Worm (Caenorhabditis elegans) whole organism, L1 larva: ENCODE results near the gene F38B7.10.

Experiments
- C04F5.9 ChIP-seq: sonication (generic microtip); optimal IDR thresholded peaks from 2 replicates; lab custom pipeline; 2016; ENCODE audit warnings: missing genetic modification characterization, missing compliant biosample characterization
- C16A3.4 ChIP-seq: fragments of 150-350 bp; optimal IDR thresholded peaks from 2 replicates; lab custom pipeline; 2014; ENCODE audit warnings: missing biosample characterization, missing genetic modification characterization
- Y116A8C.19 ChIP-seq: sonication (generic microtip); optimal IDR thresholded peaks from 2 replicates; lab custom pipeline; 2016; ENCODE audit warnings: missing compliant biosample characterization, missing genetic modification characterization, borderline replicate concordance
- aly-2 ChIP-seq: fragments of 150-350 bp; optimal IDR thresholded peaks from 2 replicates; lab custom pipeline; 2014; ENCODE audit warnings: missing biosample characterization, missing genetic modification characterization
- ama-1 ChIP-seq: fragments of 150-350 bp; optimal IDR thresholded peaks from 2 replicates; lab custom pipeline; 2014
- blmp-1 ChIP-seq: fragments of 150-350 bp; optimal IDR thresholded peaks from 2 replicates; lab custom pipeline; 2014; ENCODE audit warnings: missing biosample characterization, missing genetic modification characterization
- ceh-82 ChIP-seq, 3 experiments: fragments of 150-350 bp in 1 of 3; sonication (generic microtip) in 2 of 3; optimal IDR thresholded peaks; 2 replicates each; lab custom pipeline; 2014 to 2017; ENCODE audit warnings: missing biosample characterization in 3 of 3, missing genetic modification characterization in 3 of 3
- ceh-88 ChIP-seq: fragments of 200-800 bp; sonication (Bioruptor generic); IDR thresholded peaks from 2 replicates; pipeline ENCODE4 v1.3.6; 2022; ENCODE audit warnings: missing genetic modification characterization, missing compliant biosample characterization
- dpl-1 ChIP-seq, 3 experiments: fragments of 150-350 bp in 2 of 3; sonication (generic microtip) in 1 of 3; optimal IDR thresholded peaks; 2 replicates each; lab custom pipeline; 2014 to 2017; ENCODE audit warnings: missing biosample characterization in 3 of 3, missing genetic modification characterization in 3 of 3, missing genetic modification reagents in 3 of 3
- dsc-1 ChIP-seq: sonication (generic microtip); optimal IDR thresholded peaks from 2 replicates; lab custom pipeline; 2016; ENCODE audit warnings: mild to moderate bottlenecking, missing genetic modification characterization, missing compliant biosample characterization
- efl-1 ChIP-seq, 4 experiments: fragments of 150-350 bp; optimal IDR thresholded peaks in 3 of 4; peaks in 1 of 4; 1 replicate in 1 of 4; 2 replicates in 3 of 4; lab custom pipeline; 2014; ENCODE audit warnings: missing biosample characterization in 2 of 4, missing genetic modification characterization in 2 of 4, missing genetic modification reagents in 2 of 4
- elt-2 ChIP-seq: sonication (generic microtip); optimal IDR thresholded peaks from 2 replicates; lab custom pipeline; 2016; ENCODE audit warnings: missing genetic modification characterization, mild to moderate bottlenecking, inconsistent platforms, missing compliant biosample characterization, missing genetic modification reagents
- fkh-4 ChIP-seq: sonication (generic microtip); optimal IDR thresholded peaks from 2 replicates; lab custom pipeline; 2016; ENCODE audit warnings: missing compliant biosample characterization, missing genetic modification characterization, borderline replicate concordance
- irx-1 ChIP-seq: sonication (generic microtip); optimal IDR thresholded peaks from 2 replicates; lab custom pipeline; 2016; ENCODE audit warnings: missing genetic modification characterization, missing compliant biosample characterization
- jun-1 ChIP-seq: fragments of 150-350 bp; optimal IDR thresholded peaks from 2 replicates; lab custom pipeline; 2014; ENCODE audit warnings: missing biosample characterization, missing genetic modification reagents, missing genetic modification characterization
- lin-14 ChIP-seq: fragments of 200-800 bp; sonication (Bioruptor generic); optimal IDR thresholded peaks from 2 replicates; lab custom pipeline; 2018; ENCODE audit warnings: mild to moderate bottlenecking, missing genetic modification characterization, moderate library complexity, missing compliant biosample characterization
- lin-35 ChIP-seq, 2 experiments: fragments of 150-350 bp; optimal IDR thresholded peaks; 2 replicates each; lab custom pipeline; 2014; ENCODE audit warnings: missing biosample characterization in 2 of 2, missing genetic modification characterization in 2 of 2, missing genetic modification reagents in 2 of 2
- lin-39 ChIP-seq: fragments of 150-350 bp; optimal IDR thresholded peaks from 2 replicates; lab custom pipeline; 2014; ENCODE audit warnings: missing biosample characterization, missing genetic modification reagents, missing genetic modification characterization
- lir-3 ChIP-seq: sonication (generic microtip); optimal IDR thresholded peaks from 2 replicates; lab custom pipeline; 2016; ENCODE audit warnings: mild to moderate bottlenecking, missing genetic modification characterization, moderate library complexity, missing compliant biosample characterization; ENCODE audit not compliant: poor library complexity
- lsy-2 ChIP-seq, 2 experiments: fragments of 150-350 bp; optimal IDR thresholded peaks; 2 replicates each; lab custom pipeline; 2014; ENCODE audit warnings: missing biosample characterization in 2 of 2, missing genetic modification characterization in 2 of 2
- mep-1 ChIP-seq: fragments of 150-350 bp; optimal IDR thresholded peaks from 2 replicates; lab custom pipeline; 2014; ENCODE audit warnings: missing biosample characterization, missing genetic modification characterization
- nhr-19 ChIP-seq: fragments of 200-800 bp; sonication (Bioruptor generic); conservative IDR thresholded peaks from 2 replicates; pipeline ENCODE4 v1.3.6; 2022; ENCODE audit warnings: missing genetic modification characterization, missing compliant biosample characterization
- nhr-20 ChIP-seq: sonication (generic microtip); optimal IDR thresholded peaks from 2 replicates; lab custom pipeline; 2016; ENCODE audit warnings: mild to moderate bottlenecking, missing genetic modification characterization, missing compliant biosample characterization
- nhr-237 ChIP-seq: fragments of 150-350 bp; optimal IDR thresholded peaks from 2 replicates; lab custom pipeline; 2014; ENCODE audit warnings: missing biosample characterization, missing genetic modification characterization
- nhr-47 ChIP-seq: sonication (generic microtip); optimal IDR thresholded peaks from 2 replicates; lab custom pipeline; 2016; ENCODE audit warnings: mild to moderate bottlenecking, missing genetic modification characterization, moderate library complexity, missing compliant biosample characterization
- nhr-71 ChIP-seq: sonication (generic microtip); optimal IDR thresholded peaks from 2 replicates; lab custom pipeline; 2016; ENCODE audit warnings: mild to moderate bottlenecking, missing genetic modification characterization, moderate library complexity, missing compliant biosample characterization
- nhr-76 ChIP-seq: sonication (generic microtip); optimal IDR thresholded peaks from 2 replicates; lab custom pipeline; 2017; ENCODE audit warnings: missing biosample characterization, missing genetic modification characterization
- nhr-77 ChIP-seq: fragments of 150-350 bp; optimal IDR thresholded peaks from 2 replicates; lab custom pipeline; 2014; ENCODE audit warnings: missing biosample characterization, missing genetic modification characterization
- nhr-85 ChIP-seq: sonication (generic microtip); peaks from one replicate; lab custom pipeline; 2016; ENCODE audit warnings: missing genetic modification characterization, inconsistent platforms, missing compliant biosample characterization
- pax-3 ChIP-seq: fragments of 200-800 bp; sonication (Bioruptor generic); optimal IDR thresholded peaks from 2 replicates; lab custom pipeline; 2018; ENCODE audit warnings: mild to moderate bottlenecking, missing genetic modification characterization, moderate library complexity, missing compliant biosample characterization
- rnt-1 ChIP-seq: sonication (generic microtip); optimal IDR thresholded peaks from 2 replicates; lab custom pipeline; 2016; ENCODE audit warnings: mild to moderate bottlenecking, missing genetic modification characterization, moderate library complexity, missing compliant biosample characterization
- snu-23 ChIP-seq: sonication (generic microtip); optimal IDR thresholded peaks from 2 replicates; lab custom pipeline; 2016; ENCODE audit warnings: missing genetic modification characterization, missing compliant biosample characterization
- sptf-1 ChIP-seq: fragments of 150-350 bp; optimal IDR thresholded peaks from 2 replicates; lab custom pipeline; 2014; ENCODE audit warnings: missing biosample characterization, missing genetic modification characterization
- swsn-7 ChIP-seq: sonication (generic microtip); optimal IDR thresholded peaks from 2 replicates; lab custom pipeline; 2016; ENCODE audit warnings: missing genetic modification characterization, missing compliant biosample characterization
- unc-130 ChIP-seq: fragments of 150-350 bp; optimal IDR thresholded peaks from 2 replicates; lab custom pipeline; 2017; ENCODE audit warnings: missing biosample characterization, missing genetic modification characterization, inconsistent platforms
- unc-98 ChIP-seq: fragments of 200-800 bp; sonication (Bioruptor generic); IDR thresholded peaks from 2 replicates; pipeline ENCODE4 v1.3.6; 2022; ENCODE audit warnings: missing genetic modification characterization, missing compliant biosample characterization
- vab-15 ChIP-seq: sonication (generic microtip); optimal IDR thresholded peaks from 2 replicates; lab custom pipeline; 2017; ENCODE audit warnings: missing genotype, mild to moderate bottlenecking, missing genetic modification characterization, missing compliant biosample characterization
- zag-1 ChIP-seq: fragments of 150-350 bp; optimal IDR thresholded peaks from 2 replicates; lab custom pipeline; 2014; ENCODE audit warnings: missing biosample characterization, missing genetic modification characterization
- ztf-4 ChIP-seq: fragments of 150-350 bp; optimal IDR thresholded peaks from 2 replicates; lab custom pipeline; 2014; ENCODE audit warnings: missing biosample characterization, missing genetic modification characterization

The F38B7.10 gene

DNA sequence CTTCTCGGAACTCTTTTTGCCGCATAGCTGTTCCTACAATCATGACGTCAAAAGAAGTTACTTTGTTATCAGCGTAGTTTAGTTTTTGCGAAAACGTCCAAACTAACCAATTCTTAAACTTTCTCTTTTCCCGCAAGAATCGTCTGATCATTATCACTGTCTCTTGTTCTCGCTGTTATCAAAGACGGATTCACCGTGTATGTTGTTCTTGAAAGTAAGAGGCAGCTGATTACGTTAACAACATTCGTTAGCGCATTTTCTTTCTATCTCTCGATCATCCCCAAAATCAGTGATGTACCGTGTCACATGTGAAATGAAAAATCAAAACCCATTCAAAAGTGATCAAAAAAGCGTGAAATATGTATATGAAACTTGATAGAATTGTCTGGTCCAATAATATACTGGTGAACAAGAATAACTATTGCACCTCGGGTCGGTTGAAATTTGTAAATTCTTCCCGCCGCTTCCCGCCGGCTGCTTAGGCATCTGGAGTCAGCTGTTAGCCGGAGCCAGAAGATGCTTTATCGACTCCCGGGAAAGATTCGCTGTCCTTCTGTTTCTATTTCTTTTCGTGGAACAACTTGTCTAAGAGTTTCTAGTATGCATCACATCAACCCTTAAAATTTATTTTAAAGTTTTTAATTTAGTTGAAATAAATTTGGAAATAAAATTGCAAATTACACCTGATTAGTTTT is 10.7 kb upstream of the F38B7.10 start (continued):
- TF ChIP-seq nhr-77 (tag; lab: Kevin White, UChicago) = no peak
- TF ChIP-seq ceh-88 (GFP tag; lab: Robert Waterston, UW) = no peak
- peak; percentile 6 for TF ChIP-seq unc-130 (tag; lab: Kevin White, UChicago)
- peak in 1 of 3 experiments; percentile 28 for TF ChIP-seq dpl-1 (GFP tag; optimal IDR thresholded peaks at IDR 0.05; lab: Kevin White, UChicago)
- peak; percentile 65 for TF ChIP-seq ama-1 (lab: Kevin White, UChicago)
- no peak for TF ChIP-seq sptf-1 (tag; lab: Kevin White, UChicago)
- no peak for TF ChIP-seq swsn-7 (tag; lab: Kevin White, UChicago)
- TF ChIP-seq pax-3 (tag; lab: Kevin White, UChicago) = no peak
- TF ChIP-seq ztf-4 = no peak
- TF ChIP-seq dsc-1 (tag; lab: Kevin White, UChicago) = no peak
- TF ChIP-seq nhr-76 (tag; lab: Kevin White, UChicago) = no peak
- peak; percentile 68 for TF ChIP-seq nhr-71 (tag; lab: Kevin White, UChicago)
- no peak for TF ChIP-seq fkh-4 (tag; lab: Kevin White, UChicago)
- TF ChIP-seq nhr-19 (GFP tag; lab: Robert Waterston, UW) = peak; percentile 14
- TF ChIP-seq ceh-82 (tag; optimal IDR thresholded peaks at IDR 0.05; lab: Kevin White, UChicago) = no peak
- TF ChIP-seq C04F5.9 = no peak
- no peak for TF ChIP-seq unc-98 (GFP tag; lab: Robert Waterston, UW)
- TF ChIP-seq irx-1 (tag; lab: Kevin White, UChicago) = no peak
- no peak for TF ChIP-seq lir-3 (tag; lab: Kevin White, UChicago)
- no peak for TF ChIP-seq Y116A8C.19 (tag; lab: Kevin White, UChicago)
- no peak for TF ChIP-seq aly-2 (tag; lab: Kevin White, UChicago)
- TF ChIP-seq vab-15 (tag; lab: Kevin White, UChicago) = no peak
- TF ChIP-seq jun-1 (tag; lab: Kevin White, UChicago) = peak; percentile 11
- no peak for TF ChIP-seq zag-1 (tag; lab: Kevin White, UChicago)
- no peak for TF ChIP-seq lin-39 (tag; lab: Kevin White, UChicago)
- TF ChIP-seq, all 84 proteins: peak for 23

DNA sequence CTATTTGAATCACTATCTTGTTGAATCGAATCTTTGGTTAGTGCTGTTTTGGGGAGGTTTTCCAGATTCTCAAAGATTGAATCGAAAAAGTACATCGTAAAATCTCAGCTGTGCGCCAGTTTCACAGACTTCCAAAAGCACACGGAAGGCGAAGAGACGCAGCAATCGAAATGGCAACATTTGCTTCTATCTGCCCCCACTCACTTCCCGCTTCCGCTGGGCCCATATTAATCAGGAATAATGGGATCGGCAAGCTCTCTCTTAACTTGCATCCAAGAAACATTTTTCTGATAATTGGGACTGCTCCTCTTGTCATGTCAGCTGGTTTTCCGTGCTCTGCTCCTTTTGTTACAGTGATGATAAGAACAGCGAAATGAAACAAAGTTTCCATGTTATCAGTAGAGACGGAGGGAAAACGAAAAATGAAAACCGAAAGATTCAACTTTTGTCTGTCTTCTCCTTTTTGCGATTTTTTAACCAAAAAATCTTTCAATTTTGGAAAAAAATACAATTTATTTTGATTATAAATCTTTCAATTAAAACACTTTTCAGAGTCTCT is 9.7 kb upstream of the F38B7.10 start:
- TF ChIP-seq blmp-1 (tag; lab: Kevin White, UChicago) = peak; percentile 51
- TF ChIP-seq lin-35 (GFP tag; optimal IDR thresholded peaks at IDR 0.05; lab: Kevin White, UChicago) = peak in 1 of 2 experiments; percentile 38
- no peak for TF ChIP-seq ceh-82 (tag; optimal IDR thresholded peaks at IDR 0.05; lab: Kevin White, UChicago)
- peak; percentile 11 for TF ChIP-seq snu-23 (GFP tag; lab: Kevin White, UChicago)
- peak; percentile 67 for TF ChIP-seq rnt-1
- TF ChIP-seq C16A3.4 (tag; lab: Kevin White, UChicago) = no peak
- TF ChIP-seq nhr-19 (GFP tag; lab: Robert Waterston, UW) = peak; percentile 17; the same call in 1 of the 2 replicates
- no peak for TF ChIP-seq efl-1 (optimal IDR thresholded peaks at IDR 0.05; lab: Kevin White, UChicago)
- TF ChIP-seq efl-1 (GFP tag; optimal IDR thresholded peaks at IDR 0.05 in 1 of 2; lab: Kevin White, UChicago) = peak in 1 of 2 experiments; percentile 90
- TF ChIP-seq nhr-20 (tag; lab: Kevin White, UChicago) = peak; percentile 1
- TF ChIP-seq lin-14 (GFP tag; lab: Kevin White, UChicago) = peak; percentile 61
- TF ChIP-seq pax-3 (tag; lab: Kevin White, UChicago) = no peak
- peak; percentile 66 for TF ChIP-seq elt-2 (tag; lab: Kevin White, UChicago)
- peak in 1 of 2 experiments; percentile 37 for TF ChIP-seq lsy-2 (tag; optimal IDR thresholded peaks at IDR 0.05; lab: Kevin White, UChicago)
- TF ChIP-seq nhr-237 = no peak
- TF ChIP-seq unc-130 (tag; lab: Kevin White, UChicago) = no peak
- TF ChIP-seq mep-1 (tag; lab: Kevin White, UChicago) = peak; percentile 10
- peak; percentile 0 for TF ChIP-seq nhr-47 (tag; lab: Kevin White, UChicago)
- peak; percentile 34 for TF ChIP-seq nhr-85 (tag; lab: Kevin White, UChicago)
- TF ChIP-seq nhr-71 (tag; lab: Kevin White, UChicago) = peak; percentile 55
